Fruit fly (Drosophila melanogaster) whole organism, prepupa: ENCODE measurements around the gene CG32694.

Experiments used
- CG11762 ChIP-seq: fragments of 200-800 bp; sonication (Bioruptor generic); optimal IDR thresholded peaks from 3 replicates; lab custom pipeline; 2016; ENCODE audit warnings: missing biosample characterization, missing genetic modification characterization; ENCODE audit not compliant: insufficient read depth
- CG6792 ChIP-seq: fragments of 200-800 bp; sonication (Bioruptor generic); optimal IDR thresholded peaks from 3 replicates; lab custom pipeline; 2016; ENCODE audit warnings: missing biosample characterization, missing genetic modification characterization
- CG6854 ChIP-seq: fragments of 200-800 bp; sonication (Bioruptor generic); optimal IDR thresholded peaks from 2 replicates; lab custom pipeline; 2017; ENCODE audit warnings: missing biosample characterization, mild to moderate bottlenecking, missing genetic modification characterization
- CG7368 ChIP-seq: fragments of 200-800 bp; sonication (Bioruptor generic); optimal IDR thresholded peaks from 3 replicates; lab custom pipeline; 2016; ENCODE audit warnings: missing biosample characterization, missing genetic modification characterization
- Eip75B ChIP-seq: fragments of 200-800 bp; sonication (Bioruptor generic); optimal IDR thresholded peaks from 3 replicates; lab custom pipeline; 2016; ENCODE audit warnings: missing biosample characterization, missing genetic modification characterization
- Gug ChIP-seq: fragments of 200-800 bp; sonication (Bioruptor generic); IDR thresholded peaks from 2 replicates; pipeline ENCODE4 v1.3.6; 2022; ENCODE audit warnings: missing biosample characterization, missing genetic modification characterization
- OdsH ChIP-seq: fragments of 200-800 bp; sonication (Bioruptor generic); optimal IDR thresholded peaks from 3 replicates; lab custom pipeline; 2016; ENCODE audit warnings: missing biosample characterization, missing genetic modification characterization
- Sox15 ChIP-seq: fragments of 200-800 bp; sonication (Bioruptor generic); optimal IDR thresholded peaks from 3 replicates; lab custom pipeline; 2016; ENCODE audit warnings: missing biosample characterization, missing genetic modification characterization
- dsx ChIP-seq: fragments of 200-800 bp; optimal IDR thresholded peaks from 3 replicates; lab custom pipeline; 2019; ENCODE audit warnings: missing biosample characterization, mild to moderate bottlenecking, missing genetic modification characterization, moderate library complexity; ENCODE audit not compliant: poor library complexity, severe bottlenecking
- salr ChIP-seq, 2 experiments: fragments of 200-800 bp; sonication (Bioruptor generic); optimal IDR thresholded peaks; 3 replicates each; lab custom pipeline; 2016 to 2018; ENCODE audit warnings: missing biosample characterization in 2 of 2, missing genetic modification characterization in 2 of 2, mild to moderate bottlenecking in 1 of 2
- topi ChIP-seq: fragments of 200-800 bp; sonication (Bioruptor generic); optimal IDR thresholded peaks from 3 replicates; lab custom pipeline; 2016; ENCODE audit warnings: missing biosample characterization, missing genetic modification characterization

dm6 chrX:10039528-10039927, 50.0 kb downstream of the CG32694 start:
- no peak for TF ChIP-seq Sox15
- TF ChIP-seq Gug (GFP tag; lab: Robert Waterston, UW): no peak
- no peak for TF ChIP-seq topi (GFP tag; lab: Kevin White, UChicago)
- no peak for TF ChIP-seq CG11762 (GFP tag; lab: Kevin White, UChicago)
- TF ChIP-seq salr (GFP tag; optimal IDR thresholded peaks at IDR 0.05; lab: Kevin White, UChicago): no peak
- TF ChIP-seq CG6854: no peak
- TF ChIP-seq OdsH (GFP tag; lab: Kevin White, UChicago): no peak
- no peak for TF ChIP-seq Eip75B (GFP tag; lab: Kevin White, UChicago)
- no peak for TF ChIP-seq CG6792 (GFP tag; lab: Kevin White, UChicago)
- TF ChIP-seq dsx (GFP tag; lab: Kevin White, UChicago): no peak
- TF ChIP-seq CG7368 (GFP tag; lab: Kevin White, UChicago): no peak
